Fruit fly (Drosophila melanogaster) whole organism, embryonic: ENCODE measurements around the gene CG32344.

Experiments
- B-H1 ChIP-seq: fragments of 200-800 bp; sonication (Bioruptor generic); IDR thresholded peaks from 3 replicates; pipeline ENCODE4 v1.3.6; 2022; ENCODE audit warnings: missing biosample characterization, missing genetic modification characterization
- CG10321 ChIP-seq: fragments of 200-800 bp; sonication (Bioruptor generic); IDR thresholded peaks from 2 replicates; pipeline ENCODE4 v1.3.6; 2022; ENCODE audit warnings: missing biosample characterization, missing genetic modification characterization
- CG12104 ChIP-seq: fragments of 200-800 bp; sonication (Bioruptor generic); optimal IDR thresholded peaks from 3 replicates; lab custom pipeline; 2016; ENCODE audit warnings: missing biosample characterization, missing genetic modification characterization
- CG12391 ChIP-seq: fragments of 200-800 bp; sonication (Bioruptor generic); optimal IDR thresholded peaks from 3 replicates; lab custom pipeline; 2018; ENCODE audit warnings: missing biosample characterization, mild to moderate bottlenecking, missing genetic modification characterization, moderate library complexity
- CG12744 ChIP-seq: fragments of 200-800 bp; sonication (Bioruptor generic); optimal IDR thresholded peaks from 2 replicates; lab custom pipeline; 2016; ENCODE audit warnings: missing biosample characterization, missing genetic modification characterization
- CG15479 ChIP-seq: fragments of 200-800 bp; sonication (Bioruptor generic); optimal IDR thresholded peaks from 3 replicates; lab custom pipeline; 2019; ENCODE audit warnings: missing biosample characterization, mild to moderate bottlenecking, missing genetic modification characterization, moderate library complexity
- CG18764 ChIP-seq: fragments of 200-800 bp; sonication (Bioruptor generic); optimal IDR thresholded peaks from 3 replicates; lab custom pipeline; 2016; ENCODE audit warnings: missing biosample characterization, missing genetic modification characterization
- CG4282 ChIP-seq: fragments of 200-800 bp; sonication (Bioruptor generic); optimal IDR thresholded peaks from 2 replicates; lab custom pipeline; 2016; ENCODE audit warnings: missing biosample characterization, missing genetic modification characterization
- CG8290 ChIP-seq, 3 experiments: fragments of 200-800 bp; sonication (Bioruptor generic); optimal IDR thresholded peaks; 2 replicates each; lab custom pipeline; 2016 to 2019; ENCODE audit warnings: missing biosample characterization in 3 of 3, missing genetic modification characterization in 3 of 3, mild to moderate bottlenecking in 2 of 3, moderate library complexity in 1 of 3
- Camta ChIP-seq: fragments of 200-800 bp; sonication (Bioruptor generic); optimal IDR thresholded peaks from 2 replicates; lab custom pipeline; 2016; ENCODE audit warnings: missing biosample characterization, missing genetic modification characterization
- Chrac-16 ChIP-seq: fragments of 200-800 bp; sonication (Bioruptor generic); optimal IDR thresholded peaks from 3 replicates; lab custom pipeline; 2016; ENCODE audit warnings: missing biosample characterization, missing genetic modification characterization
- CoRest ChIP-seq: fragments of 200-800 bp; sonication (Bioruptor generic); optimal IDR thresholded peaks from 3 replicates; lab custom pipeline; 2018; ENCODE audit warnings: missing biosample characterization, mild to moderate bottlenecking, missing genetic modification characterization, moderate library complexity
- Deaf1 ChIP-seq: fragments of 200-800 bp; optimal IDR thresholded peaks from 3 replicates; lab custom pipeline; 2019; ENCODE audit warnings: missing biosample characterization, mild to moderate bottlenecking, missing genetic modification characterization, moderate library complexity
- Elba2 ChIP-seq: fragments of 200-800 bp; sonication (Bioruptor generic); optimal IDR thresholded peaks from 3 replicates; lab custom pipeline; 2016; ENCODE audit warnings: missing biosample characterization, missing genetic modification characterization
- HLH4C ChIP-seq: fragments of 200-800 bp; sonication (Bioruptor generic); IDR thresholded peaks from 3 replicates; pipeline ENCODE4 v1.3.6; 2022; ENCODE audit warnings: missing biosample characterization, missing genetic modification characterization; ENCODE audit not compliant: partially characterized antibody
- Hey ChIP-seq: fragments of 200-800 bp; sonication (Bioruptor generic); optimal IDR thresholded peaks from 3 replicates; lab custom pipeline; 2018; ENCODE audit warnings: missing biosample characterization, mild to moderate bottlenecking, missing genetic modification characterization
- Hr51 ChIP-seq, 2 experiments: fragments of 200-800 bp; sonication (Bioruptor generic); optimal IDR thresholded peaks; 2 replicates in 1 of 2; 3 replicates in 1 of 2; lab custom pipeline; 2016 to 2018; ENCODE audit warnings: missing biosample characterization in 2 of 2, missing genetic modification characterization in 2 of 2, mild to moderate bottlenecking in 1 of 2, moderate library complexity in 1 of 2
- Hr78 ChIP-seq, 2 experiments: fragments of 200-800 bp in 1 of 2; fragments of >200 bp in 1 of 2; sonication (Bioruptor generic) in 1 of 2; optimal IDR thresholded peaks; 2 replicates each; lab custom pipeline; 2017 to 2019; ENCODE audit warnings: missing biosample characterization in 2 of 2, missing genetic modification characterization in 2 of 2, mild to moderate bottlenecking in 1 of 2, moderate library complexity in 1 of 2
- Kr ChIP-seq: fragments of 200-800 bp; sonication (Bioruptor generic); optimal IDR thresholded peaks from 2 replicates; lab custom pipeline; 2017; ENCODE audit warnings: missing biosample characterization, mild to moderate bottlenecking, missing genetic modification characterization
- Med ChIP-seq: fragments of 200-800 bp; sonication (Bioruptor generic); peaks from one replicate; lab custom pipeline; 2016; ENCODE audit warnings: missing biosample characterization, missing genetic modification characterization, mild to moderate bottlenecking, inconsistent platforms, moderate library complexity
- Pdp1 ChIP-seq, 2 experiments: fragments of 200-800 bp; sonication (Bioruptor generic); optimal IDR thresholded peaks; 3 replicates each; lab custom pipeline; 2016; ENCODE audit warnings: missing biosample characterization in 2 of 2, missing genetic modification characterization in 2 of 2, mild to moderate bottlenecking in 1 of 2, moderate library complexity in 1 of 2
- Side ChIP-seq: fragments of 200-800 bp; sonication (Bioruptor generic); optimal IDR thresholded peaks from 2 replicates; lab custom pipeline; 2016; ENCODE audit warnings: missing biosample characterization, missing genetic modification characterization
- Spps ChIP-seq: fragments of 200-800 bp; sonication (Bioruptor generic); optimal IDR thresholded peaks from 2 replicates; lab custom pipeline; 2018; ENCODE audit warnings: missing biosample characterization, mild to moderate bottlenecking, missing genetic modification characterization
- Vsx1 ChIP-seq: fragments of 200-800 bp; sonication (Bioruptor generic); optimal IDR thresholded peaks from 2 replicates; lab custom pipeline; 2017; ENCODE audit warnings: missing biosample characterization, mild to moderate bottlenecking, missing genetic modification characterization, missing genetic modification reagents
- Xrp1 ChIP-seq: fragments of 200-800 bp; sonication (Bioruptor generic); IDR thresholded peaks from 2 replicates; pipeline ENCODE4 v1.3.6; 2022; ENCODE audit warnings: missing biosample characterization, missing genetic modification characterization
- abd-A ChIP-seq: fragments of 200-800 bp; sonication (Bioruptor generic); optimal IDR thresholded peaks from 3 replicates; lab custom pipeline; 2019; ENCODE audit warnings: missing biosample characterization, mild to moderate bottlenecking, missing genetic modification characterization, moderate library complexity
- bbx ChIP-seq: fragments of 200-800 bp; sonication (Bioruptor generic); IDR thresholded peaks from 2 replicates; pipeline ENCODE4 v1.3.6; 2022; ENCODE audit warnings: missing biosample characterization, missing genetic modification characterization; ENCODE audit not compliant: partially characterized antibody
- crc ChIP-seq: fragments of 200-800 bp; sonication (Bioruptor generic); optimal IDR thresholded peaks from 2 replicates; lab custom pipeline; 2016; ENCODE audit warnings: missing biosample characterization, missing genetic modification characterization
- croc ChIP-seq: fragments of 200-800 bp; sonication (Bioruptor generic); conservative IDR thresholded peaks from 3 replicates; pipeline ENCODE4 v1.3.6; 2022; ENCODE audit warnings: missing biosample characterization, missing genetic modification characterization
- crol ChIP-seq: fragments of 200-800 bp; sonication (Bioruptor generic); IDR thresholded peaks from 2 replicates; pipeline ENCODE4 v1.3.6; 2022; ENCODE audit warnings: missing biosample characterization, missing genetic modification characterization
- dm ChIP-seq: fragments of 200-800 bp; sonication (Bioruptor generic); optimal IDR thresholded peaks from 3 replicates; lab custom pipeline; 2016; ENCODE audit warnings: missing biosample characterization, missing genetic modification characterization
- ftz-f1 ChIP-seq: fragments of 200-800 bp; sonication (Bioruptor generic); optimal IDR thresholded peaks from 2 replicates; lab custom pipeline; 2016; ENCODE audit warnings: missing biosample characterization, missing genetic modification characterization
- grn ChIP-seq: fragments of 200-800 bp; sonication (Bioruptor generic); optimal IDR thresholded peaks from 3 replicates; lab custom pipeline; 2017; ENCODE audit warnings: missing biosample characterization, missing genetic modification characterization
- hb ChIP-seq: fragments of 200-800 bp; sonication (Bioruptor generic); IDR thresholded peaks from 3 replicates; pipeline ENCODE4 v1.3.6; 2022; ENCODE audit warnings: missing biosample characterization, missing genetic modification characterization; ENCODE audit not compliant: partially characterized antibody
- hkb ChIP-seq, 2 experiments: fragments of 200-800 bp in 1 of 2; fragments of >200 bp in 1 of 2; sonication (Bioruptor generic) in 1 of 2; IDR thresholded peaks in 1 of 2; optimal IDR thresholded peaks in 1 of 2; 2 replicates each; pipeline versions ENCODE4 v1.3.6 to Lab custom; 2017 to 2022; ENCODE audit warnings: missing biosample characterization in 1 of 2, missing genetic modification characterization in 1 of 2
- hth ChIP-seq: fragments of >200 bp; optimal IDR thresholded peaks from 2 replicates; lab custom pipeline; 2017; ENCODE audit warnings: inconsistent platforms
- kay ChIP-seq: fragments of 200-800 bp; sonication (Bioruptor generic); optimal IDR thresholded peaks from 2 replicates; lab custom pipeline; 2016; ENCODE audit warnings: missing biosample characterization, missing genetic modification characterization
- ken ChIP-seq: fragments of 200-800 bp; sonication (Bioruptor generic); IDR thresholded peaks from 3 replicates; pipeline ENCODE4 v1.3.6; 2022; ENCODE audit warnings: missing biosample characterization, missing genetic modification characterization
- lab ChIP-seq: fragments of 200-800 bp; sonication (Bioruptor generic); optimal IDR thresholded peaks from 3 replicates; lab custom pipeline; 2017; ENCODE audit warnings: missing biosample characterization, missing genetic modification characterization, mild to moderate bottlenecking, moderate library complexity, missing genetic modification reagents
- luna ChIP-seq: fragments of 200-800 bp; sonication (Bioruptor generic); optimal IDR thresholded peaks from 2 replicates; lab custom pipeline; 2016; ENCODE audit warnings: missing biosample characterization, missing genetic modification characterization
- pros ChIP-seq: fragments of 200-800 bp; sonication (Bioruptor generic); optimal IDR thresholded peaks from 3 replicates; lab custom pipeline; 2019; ENCODE audit warnings: missing biosample characterization, mild to moderate bottlenecking, missing genetic modification characterization, moderate library complexity
- scrt ChIP-seq: fragments of 200-800 bp; sonication (Bioruptor generic); optimal IDR thresholded peaks from 2 replicates; lab custom pipeline; 2018; ENCODE audit warnings: missing biosample characterization, mild to moderate bottlenecking, missing genetic modification characterization, moderate library complexity
- seq ChIP-seq: fragments of 200-800 bp; sonication (Bioruptor generic); IDR thresholded peaks from 2 replicates; pipeline ENCODE4 v1.3.6; 2022; ENCODE audit warnings: missing biosample characterization, missing genetic modification characterization
- sug ChIP-seq: fragments of 200-800 bp; optimal IDR thresholded peaks from 2 replicates; lab custom pipeline; 2019; ENCODE audit warnings: missing biosample characterization, mild to moderate bottlenecking, missing genetic modification characterization, moderate library complexity
- tgo ChIP-seq: fragments of 200-800 bp; sonication (Bioruptor generic); IDR thresholded peaks from 3 replicates; pipeline ENCODE4 v1.3.6; 2022; ENCODE audit warnings: missing biosample characterization, missing genetic modification characterization
- tll ChIP-seq, 2 experiments: fragments of 200-800 bp in 1 of 2; fragments of >200 bp in 1 of 2; sonication (Bioruptor generic) in 1 of 2; optimal IDR thresholded peaks; 2 replicates each; lab custom pipeline; 2017 to 2019; ENCODE audit warnings: missing biosample characterization in 2 of 2, missing genetic modification characterization in 2 of 2, mild to moderate bottlenecking in 1 of 2, moderate library complexity in 1 of 2
- trem ChIP-seq: fragments of 200-800 bp; optimal IDR thresholded peaks from 3 replicates; lab custom pipeline; 2019; ENCODE audit warnings: missing biosample characterization, mild to moderate bottlenecking, missing genetic modification characterization, moderate library complexity
- usp ChIP-seq: fragments of >200 bp; optimal IDR thresholded peaks from 2 replicates; lab custom pipeline; 2017; ENCODE audit warnings: missing biosample characterization, missing genetic modification characterization

CG32344 gene

dm6 chr3L:291583-292145 lies 32.9 kb downstream of the CG32344 start:
- TF ChIP-seq seq (no peak), Kr (GFP tag; lab: Kevin White, UChicago) (peak; percentile 41), Med (GFP tag; lab: Kevin White, UChicago) (peak; percentile 49), pros (GFP tag; lab: Kevin White, UChicago) (peak; percentile 0), B-H1 (GFP tag; lab: Robert Waterston, UW) (no peak), Deaf1 (tag; lab: Kevin White, UChicago) (peak; percentile 53), crol (GFP tag; lab: Robert Waterston, UW) (0 out of 2 replicates have a peak, but pooled peaks have one; percentile 9), ken (GFP tag; lab: Robert Waterston, UW) (0 out of 3 replicates have a peak, but pooled peaks have one; percentile 41), CG15479 (GFP tag; lab: Kevin White, UChicago) (peak; percentile 72), CG12744 (GFP tag; lab: Kevin White, UChicago) (no peak), tgo (no peak), tll (GFP tag; optimal IDR thresholded peaks at IDR 0.05; lab: Kevin White, UChicago) (peak in 1 of 2 experiments; percentile 64), Vsx1 (no peak), Pdp1 (GFP tag; optimal IDR thresholded peaks at IDR 0.05; lab: Kevin White, UChicago) (peak in 1 of 2 experiments; percentile 100), CG8290 (GFP tag; optimal IDR thresholded peaks at IDR 0.05; lab: Kevin White, UChicago) (no peak), CG8290 (tag; optimal IDR thresholded peaks at IDR 0.05; lab: Kevin White, UChicago) (peak in 1 of 2 experiments; percentile 27), HLH4C (GFP tag; lab: Robert Waterston, UW) (no peak), crc (GFP tag; lab: Kevin White, UChicago) (no peak), bbx (GFP tag; lab: Robert Waterston, UW) (0 out of 2 replicates have a peak, but pooled peaks have one; percentile 16), kay (GFP tag; lab: Kevin White, UChicago) (no peak), lab (no peak), abd-A (peak; percentile 67), Hr78 (GFP tag; optimal IDR thresholded peaks at IDR 0.05; lab: Kevin White, UChicago) (peak in 1 of 2 experiments; percentile 100)

- TF ChIP-seq CG12391 (tag; lab: Kevin White, UChicago) (no peak), hth (no peak), scrt (no peak), Elba2 (GFP tag; lab: Kevin White, UChicago) (no peak), dm (no peak), lab (no peak), luna (GFP tag; lab: Kevin White, UChicago) (no peak), croc (GFP tag; lab: Robert Waterston, UW) (no peak), CoRest (tag; lab: Kevin White, UChicago) (no peak), Camta (GFP tag; lab: Kevin White, UChicago) (no peak), grn (no peak), CG4282 (no peak), Hey (tag; lab: Kevin White, UChicago) (no peak), hb (GFP tag; lab: Robert Waterston, UW) (no peak)
- TF ChIP-seq, all 482 proteins: peak for 0
Observed at dm6 chr3L:284253-284652, 40.3 kb downstream of the CG32344 start.

- TF ChIP-seq ftz-f1 (GFP tag; lab: Kevin White, UChicago) = peak; percentile 56
- no peak for TF ChIP-seq CG10321
- TF ChIP-seq trem (tag; lab: Kevin White, UChicago) = no peak
- TF ChIP-seq Xrp1 = no peak
- TF ChIP-seq CG18764 (GFP tag; lab: Kevin White, UChicago) = no peak
- TF ChIP-seq usp (GFP tag; lab: Kevin White, UChicago) = no peak
- no peak for TF ChIP-seq Spps (tag; lab: Kevin White, UChicago)
- no peak for TF ChIP-seq hkb (optimal IDR thresholded peaks at IDR 0.05; lab: Kevin White, UChicago)
- TF ChIP-seq hkb (GFP tag; IDR thresholded peaks at IDR 0.05; lab: Robert Waterston, UW) = 0 out of 2 replicates have a peak, but pooled peaks have one; percentile 32
- peak; percentile 74 for TF ChIP-seq sug (tag; lab: Kevin White, UChicago)
- TF ChIP-seq CG12104 = no peak
- no peak for TF ChIP-seq Side
- TF ChIP-seq Chrac-16 (GFP tag; lab: Kevin White, UChicago) = no peak
- TF ChIP-seq Hr51 (GFP tag; optimal IDR thresholded peaks at IDR 0.05; lab: Kevin White, UChicago) = no peak
Observed at dm6 chr3L:282276-282675, 42.2 kb downstream of the CG32344 start.
